Worm (Caenorhabditis elegans) whole organism, young adult: ENCODE data around the gene Y55F3BR.11.

Source experiments
- D2030.7 ChIP-seq: fragments of 200-800 bp; sonication (Bioruptor generic); IDR thresholded peaks from 2 replicates; pipeline ENCODE4 v1.3.6; 2022; ENCODE audit warnings: missing genetic modification reagents, missing genetic modification characterization, missing compliant biosample characterization
- K12H6.12 ChIP-seq: fragments of 200-800 bp; sonication (Bioruptor generic); optimal IDR thresholded peaks from 2 replicates; lab custom pipeline; 2018; ENCODE audit warnings: mild to moderate bottlenecking, missing genetic modification characterization, missing compliant biosample characterization
- ama-1 ChIP-seq, 3 experiments: fragments of 150-350 bp in 1 of 3; sonication (generic microtip) in 2 of 3; optimal IDR thresholded peaks; 2 replicates each; lab custom pipeline; 2014 to 2018; ENCODE audit warnings: missing biosample characterization in 2 of 3, missing genetic modification characterization in 2 of 3, missing genetic modification reagents in 2 of 3
- egl-44 ChIP-seq: fragments of 200-800 bp; sonication (Bioruptor generic); IDR thresholded peaks from 2 replicates; pipeline ENCODE4 v1.3.6; 2022; ENCODE audit warnings: missing genetic modification reagents, missing genetic modification characterization, missing compliant biosample characterization
- hmg-1.2 ChIP-seq: fragments of 200-800 bp; sonication (Bioruptor generic); IDR thresholded peaks from 2 replicates; pipeline ENCODE4 v1.3.6; 2022; ENCODE audit warnings: missing genetic modification reagents, missing genetic modification characterization, missing compliant biosample characterization
- lin-26 ChIP-seq: fragments of 200-800 bp; sonication (Bioruptor generic); IDR thresholded peaks from 2 replicates; pipeline ENCODE4 v1.3.6; 2022; ENCODE audit warnings: missing genetic modification reagents, missing genetic modification characterization, missing compliant biosample characterization
- nfya-1 ChIP-seq: sonication (generic microtip); optimal IDR thresholded peaks from 2 replicates; lab custom pipeline; 2017; ENCODE audit warnings: antibody characterized with exemption, missing compliant biosample characterization, missing genetic modification characterization, borderline replicate concordance; ENCODE audit not compliant: insufficient read depth
- zim-3 ChIP-seq: sonication (generic microtip); optimal IDR thresholded peaks from 2 replicates; lab custom pipeline; 2017; ENCODE audit warnings: mild to moderate bottlenecking, missing genetic modification characterization, moderate library complexity, missing compliant biosample characterization

DNA sequence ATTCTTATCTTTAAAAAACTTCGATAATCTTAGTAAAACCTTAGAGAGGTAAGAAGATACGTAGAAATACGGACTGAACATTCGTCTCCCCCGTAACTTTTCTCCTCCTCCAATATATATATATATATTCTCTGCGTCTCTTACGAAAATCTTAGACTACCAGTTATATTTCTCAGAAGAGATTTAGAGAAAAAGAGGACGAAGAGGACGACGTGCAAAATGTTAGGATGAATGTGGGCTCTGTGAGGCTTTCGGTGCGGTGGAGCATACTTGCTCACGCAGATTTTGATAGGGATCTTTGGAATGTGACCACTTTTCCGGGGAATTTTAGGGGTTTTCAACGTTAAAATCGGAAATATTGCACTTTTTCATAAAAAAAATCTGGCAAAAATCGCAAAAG, 26.6 kb upstream of the Y55F3BR.11 start:
- TF ChIP-seq D2030.7 (GFP tag; lab: Robert Waterston, UW) (no peak), nfya-1 (tag; lab: Kevin White, UChicago) (no peak), K12H6.12 (tag; lab: Kevin White, UChicago) (no peak), zim-3 (tag; lab: Kevin White, UChicago) (no peak), ama-1 (optimal IDR thresholded peaks at IDR 0.05; lab: Kevin White, UChicago) (no peak), ama-1 (GFP tag; optimal IDR thresholded peaks at IDR 0.05; lab: Kevin White, UChicago) (no peak), lin-26 (GFP tag; lab: Robert Waterston, UW) (no peak; the same call in 1 of the 2 replicates), hmg-1.2 (GFP tag; lab: Robert Waterston, UW) (peak; percentile 80), egl-44 (GFP tag; lab: Robert Waterston, UW) (no peak)
